Worm (Caenorhabditis elegans) whole organism, L4 larva: Measurements from ENCODE around the gene F46C8.8.

ENCODE experiments used
- F10B5.3 ChIP-seq: sonication (generic microtip); optimal IDR thresholded peaks from 2 replicates; lab custom pipeline; 2016; ENCODE audit warnings: mild to moderate bottlenecking, missing genetic modification characterization, missing compliant biosample characterization
- F44E2.7 ChIP-seq: fragments of 200-800 bp; sonication (Bioruptor generic); IDR thresholded peaks from 2 replicates; pipeline ENCODE4 v2.1.2; 2022; ENCODE audit warnings: missing genetic modification characterization, missing compliant biosample characterization
- F49E8.2 ChIP-seq: sonication (generic microtip); optimal IDR thresholded peaks from 2 replicates; lab custom pipeline; 2016; ENCODE audit warnings: missing compliant biosample characterization, mild to moderate bottlenecking, missing genetic modification characterization, borderline replicate concordance
- T20F7.1 ChIP-seq: fragments of 200-800 bp; sonication (Bioruptor generic); optimal IDR thresholded peaks from 2 replicates; lab custom pipeline; 2018; ENCODE audit warnings: mild to moderate bottlenecking, missing genetic modification characterization, missing compliant biosample characterization
- Y105C5A.15 ChIP-seq: fragments of 200-800 bp; sonication (Bioruptor generic); IDR thresholded peaks from 2 replicates; pipeline ENCODE4 v1.3.6; 2022; ENCODE audit warnings: missing genetic modification characterization, missing compliant biosample characterization
- Y5F2A.4 ChIP-seq: fragments of 200-800 bp; sonication (Bioruptor generic); optimal IDR thresholded peaks from 2 replicates; lab custom pipeline; 2018; ENCODE audit warnings: mild to moderate bottlenecking, missing genetic modification characterization, missing compliant biosample characterization
- aly-2 ChIP-seq: sonication (generic microtip); optimal IDR thresholded peaks from 2 replicates; lab custom pipeline; 2018; ENCODE audit warnings: missing biosample characterization, missing genetic modification characterization
- ama-1 ChIP-seq: fragments of 150-350 bp; optimal IDR thresholded peaks from 2 replicates; lab custom pipeline; 2014; ENCODE audit warnings: inconsistent platforms, mixed read lengths
- ceh-20 ChIP-seq: fragments of 200-800 bp; sonication (Bioruptor generic); IDR thresholded peaks from 2 replicates; pipeline ENCODE4 v1.3.6; 2022; ENCODE audit warnings: missing genetic modification reagents, missing genetic modification characterization, missing compliant biosample characterization
- daf-16 ChIP-seq, 3 experiments: sonication (generic microtip); optimal IDR thresholded peaks; 2 replicates each; lab custom pipeline; 2016 to 2017; ENCODE audit warnings: missing genetic modification characterization in 3 of 3, missing genetic modification reagents in 3 of 3, mild to moderate bottlenecking in 2 of 3, missing compliant biosample characterization in 2 of 3, missing biosample characterization in 1 of 3, moderate library complexity in 1 of 3
- dve-1 ChIP-seq: sonication (generic microtip); optimal IDR thresholded peaks from 2 replicates; lab custom pipeline; 2017; ENCODE audit warnings: antibody characterized with exemption, mild to moderate bottlenecking, missing genetic modification characterization, missing compliant biosample characterization; ENCODE audit not compliant: insufficient read depth
- hlh-11 ChIP-seq: fragments of 200-800 bp; sonication (Bioruptor generic); optimal IDR thresholded peaks from 2 replicates; lab custom pipeline; 2018; ENCODE audit warnings: mild to moderate bottlenecking, missing genetic modification characterization, missing compliant biosample characterization
- hmg-1.1 ChIP-seq: fragments of 200-800 bp; sonication (Bioruptor generic); IDR thresholded peaks from 2 replicates; pipeline ENCODE4 v1.3.6; 2022; ENCODE audit warnings: missing genetic modification reagents, missing genetic modification characterization, missing compliant biosample characterization
- lin-38 ChIP-seq: fragments of 200-800 bp; sonication (Bioruptor generic); IDR thresholded peaks from 2 replicates; pipeline ENCODE4 v1.3.6; 2022; ENCODE audit warnings: missing genetic modification reagents, missing genetic modification characterization, missing compliant biosample characterization
- lin-39 ChIP-seq: fragments of 150-350 bp; optimal IDR thresholded peaks from 2 replicates; lab custom pipeline; 2014; ENCODE audit warnings: missing biosample characterization, missing genetic modification reagents, missing genetic modification characterization
- lir-3 ChIP-seq: sonication (generic microtip); optimal IDR thresholded peaks from 2 replicates; lab custom pipeline; 2016; ENCODE audit warnings: mild to moderate bottlenecking, missing genetic modification characterization, missing compliant biosample characterization
- lsy-2 ChIP-seq, 2 experiments: fragments of 150-350 bp in 1 of 2; sonication (generic microtip) in 1 of 2; optimal IDR thresholded peaks; 2 replicates each; lab custom pipeline; 2014 to 2017; ENCODE audit warnings: missing biosample characterization in 2 of 2, missing genetic modification characterization in 2 of 2
- madf-5 ChIP-seq, 2 experiments: fragments of 200-800 bp; sonication (Bioruptor generic); IDR thresholded peaks; 2 replicates each; pipeline ENCODE4 v1.3.6; 2022; ENCODE audit warnings: missing compliant biosample characterization in 2 of 2, missing genetic modification characterization in 2 of 2
- mes-2 ChIP-seq: sonication (generic microtip); optimal IDR thresholded peaks from 2 replicates; lab custom pipeline; 2016; ENCODE audit warnings: missing genotype, mild to moderate bottlenecking, missing genetic modification characterization, missing compliant biosample characterization; ENCODE audit not compliant: poor library complexity, severe bottlenecking
- mxl-3 ChIP-seq: fragments of 200-800 bp; sonication (Bioruptor generic); optimal IDR thresholded peaks from 2 replicates; lab custom pipeline; 2018; ENCODE audit warnings: mild to moderate bottlenecking, missing genetic modification characterization, missing compliant biosample characterization
- nhr-102 ChIP-seq: sonication (generic microtip); optimal IDR thresholded peaks from 2 replicates; lab custom pipeline; 2016; ENCODE audit warnings: mild to moderate bottlenecking, missing genetic modification characterization, moderate library complexity, missing compliant biosample characterization
- nhr-28 ChIP-seq: fragments of 150-350 bp; optimal IDR thresholded peaks from 2 replicates; lab custom pipeline; 2014; ENCODE audit warnings: missing biosample characterization, missing genetic modification characterization
- nhr-48 ChIP-seq: sonication (generic microtip); optimal IDR thresholded peaks from 2 replicates; lab custom pipeline; 2016; ENCODE audit warnings: mild to moderate bottlenecking, missing genetic modification characterization, missing compliant biosample characterization
- nhr-6 ChIP-seq: fragments of 150-350 bp; optimal IDR thresholded peaks from 2 replicates; lab custom pipeline; 2014; ENCODE audit warnings: missing biosample characterization, missing genetic modification characterization
- pqm-1 ChIP-seq: sonication (generic microtip); optimal IDR thresholded peaks from 2 replicates; lab custom pipeline; 2017; ENCODE audit warnings: missing biosample characterization, missing genetic modification characterization
- rbr-2 ChIP-seq: sonication (generic microtip); optimal IDR thresholded peaks from 2 replicates; lab custom pipeline; 2016; ENCODE audit warnings: missing genotype, missing genetic modification characterization, missing compliant biosample characterization
- skn-1 ChIP-seq: fragments of 150-350 bp; optimal IDR thresholded peaks from 2 replicates; lab custom pipeline; 2014; ENCODE audit warnings: missing biosample characterization, missing genetic modification characterization
- snpc-1.2 ChIP-seq: fragments of 200-800 bp; sonication (Bioruptor generic); IDR thresholded peaks from 2 replicates; pipeline ENCODE4 v1.3.6; 2022; ENCODE audit warnings: missing genetic modification reagents, missing genetic modification characterization, missing compliant biosample characterization
- spr-1 ChIP-seq: sonication (generic microtip); optimal IDR thresholded peaks from 2 replicates; lab custom pipeline; 2016; ENCODE audit warnings: mild to moderate bottlenecking, missing genetic modification characterization, missing compliant biosample characterization
- unc-62 ChIP-seq, 3 experiments: fragments of 150-350 bp in 1 of 3; sonication (generic microtip); optimal IDR thresholded peaks in 2 of 3; peaks in 1 of 3; 1 replicate in 1 of 3; 2 replicates in 2 of 3; lab custom pipeline; 2014 to 2017; ENCODE audit warnings: missing biosample characterization in 3 of 3, missing genetic modification characterization in 3 of 3, missing genetic modification reagents in 3 of 3, missing genotype in 1 of 3
- zfp-2 ChIP-seq: sonication (generic microtip); optimal IDR thresholded peaks from 2 replicates; lab custom pipeline; 2016; ENCODE audit warnings: mild to moderate bottlenecking, missing genetic modification characterization, missing compliant biosample characterization
- ztf-7 ChIP-seq: fragments of 150-350 bp; optimal IDR thresholded peaks from 2 replicates; lab custom pipeline; 2014; ENCODE audit warnings: missing biosample characterization, missing genetic modification characterization

F46C8.8 gene

ce11 chrX:7569685-7570518 lies 15.7 kb upstream of the F46C8.8 start, which contains the start of gene apy-1 (continued):
- TF ChIP-seq Y105C5A.15 (GFP tag; lab: Robert Waterston, UW) (no peak), pqm-1 (tag; lab: Kevin White, UChicago) (peak; percentile 36), T20F7.1 (GFP tag; lab: Kevin White, UChicago) (peak; percentile 19), ztf-7 (tag; lab: Kevin White, UChicago) (no peak), ama-1 (lab: Kevin White, UChicago) (peak; percentile 47), F44E2.7 (no peak), nhr-102 (peak; percentile 32), daf-16 (GFP tag; optimal IDR thresholded peaks at IDR 0.05; lab: Kevin White, UChicago) (no peak), daf-16 (tag; optimal IDR thresholded peaks at IDR 0.05; lab: Kevin White, UChicago) (peak; percentile 38), aly-2 (tag; lab: Kevin White, UChicago) (no peak), F10B5.3 (tag; lab: Kevin White, UChicago) (no peak)

- peak; percentile 45 for TF ChIP-seq nhr-28 (tag; lab: Kevin White, UChicago)
- TF ChIP-seq hlh-11 (tag; lab: Kevin White, UChicago) = peak; percentile 8
- TF ChIP-seq hmg-1.1 (GFP tag; lab: Robert Waterston, UW) = no peak
- peak in 1 of 2 experiments; percentile 77 for TF ChIP-seq unc-62 (GFP tag; optimal IDR thresholded peaks at IDR 0.05 in 1 of 2; lab: Kevin White, UChicago)
- TF ChIP-seq unc-62 (tag; optimal IDR thresholded peaks at IDR 0.05; lab: Kevin White, UChicago) = no peak
- TF ChIP-seq snpc-1.2 (GFP tag; lab: Robert Waterston, UW) = no peak
- TF ChIP-seq mes-2 (tag; lab: Kevin White, UChicago) = no peak
- 0 out of 2 replicates have a peak, but pooled peaks have one; percentile 10 for TF ChIP-seq lin-38
- no peak for TF ChIP-seq F49E8.2 (tag; lab: Kevin White, UChicago)
- TF ChIP-seq lir-3 (tag; lab: Kevin White, UChicago) = no peak
- TF ChIP-seq, all 104 proteins: peak for 4
Observed at ce11 chrX:7568684-7569289, 14.6 kb upstream of the F46C8.8 start.

ce11 chrX:7565005-7565404 lies 10.8 kb upstream of the F46C8.8 start, which contains the start of gene vps-52:
TSS of gene vps-52 (plus strand) at chrX:7565323.
- TF ChIP-seq mes-2 (tag; lab: Kevin White, UChicago) (peak; percentile 33), zfp-2 (no peak), spr-1 (no peak), Y105C5A.15 (GFP tag; lab: Robert Waterston, UW) (no peak), madf-5 (GFP tag; IDR thresholded peaks at IDR 0.05; lab: Robert Waterston, UW) (no peak), lin-39 (no peak), T20F7.1 (GFP tag; lab: Kevin White, UChicago) (peak; percentile 92), lsy-2 (tag; optimal IDR thresholded peaks at IDR 0.05; lab: Kevin White, UChicago) (peak in 1 of 2 experiments; percentile 4), nhr-48 (tag; lab: Kevin White, UChicago) (no peak), mxl-3 (GFP tag; lab: Kevin White, UChicago) (no peak), ceh-20 (GFP tag; lab: Robert Waterston, UW) (no peak), ama-1 (lab: Kevin White, UChicago) (no peak), nhr-6 (no peak), Y5F2A.4 (GFP tag; lab: Kevin White, UChicago) (no peak), skn-1 (tag; lab: Kevin White, UChicago) (no peak), aly-2 (tag; lab: Kevin White, UChicago) (no peak), dve-1 (peak; percentile 7), rbr-2 (tag; lab: Kevin White, UChicago) (no peak)
